6 worm cellular contexts compared by ENCODE assay signal in genomic region chrII:7631677-7632210, ce11.
TF ChIP-seq lines count a peak whose summit lies in the region.

No protein-coding gene starts in this region.

TF ChIP-seq in whole organism, L1 larva, 84 proteins besides CTCF, POLR2A, EP300 and RAD21 (continues in another document):
- no peak for TF ChIP-seq lin-15B (tag; optimal IDR thresholded peaks at IDR 0.05; lab: Kevin White, UChicago)
- no peak for TF ChIP-seq pax-3 (tag; optimal IDR thresholded peaks at IDR 0.05; lab: Kevin White, UChicago)
- TF ChIP-seq ceh-88 (GFP tag; IDR thresholded peaks at IDR 0.05; lab: Robert Waterston, UW), result no peak
- no peak for TF ChIP-seq fkh-4 (tag; optimal IDR thresholded peaks at IDR 0.05; lab: Kevin White, UChicago; ENCODE audit: borderline replicate concordance)
- TF ChIP-seq ama-1 (optimal IDR thresholded peaks at IDR 0.05; lab: Kevin White, UChicago), result no peak
- peak in 1 of 2 experiments; percentile 87 for TF ChIP-seq lsy-2 (tag; optimal IDR thresholded peaks at IDR 0.05; lab: Kevin White, UChicago)
- TF ChIP-seq Y116A8C.19 (tag; optimal IDR thresholded peaks at IDR 0.05; lab: Kevin White, UChicago; ENCODE audit: borderline replicate concordance), result no peak
- no peak for TF ChIP-seq dpl-1 (GFP tag; optimal IDR thresholded peaks at IDR 0.05; lab: Kevin White, UChicago)
- no peak for TF ChIP-seq C34B4.2 (tag; optimal IDR thresholded peaks at IDR 0.05; lab: Kevin White, UChicago)
- no peak for TF ChIP-seq unc-62 (GFP tag; optimal IDR thresholded peaks at IDR 0.05; lab: Kevin White, UChicago)
- no peak for TF ChIP-seq irx-1 (tag; optimal IDR thresholded peaks at IDR 0.05; lab: Kevin White, UChicago)
- TF ChIP-seq xbp-1 (tag; optimal IDR thresholded peaks at IDR 0.05; lab: Kevin White, UChicago), result no peak
- TF ChIP-seq nhr-28 (tag; optimal IDR thresholded peaks at IDR 0.05; lab: Kevin White, UChicago), result no peak
- TF ChIP-seq nhr-47 (tag; optimal IDR thresholded peaks at IDR 0.05; lab: Kevin White, UChicago), result no peak
- TF ChIP-seq nhr-12 (tag; optimal IDR thresholded peaks at IDR 0.05; lab: Kevin White, UChicago), result no peak

TF ChIP-seq in whole organism, L2 larva, 48 proteins besides CTCF, POLR2A, EP300 and RAD21:
- TF ChIP-seq zag-1 (tag; optimal IDR thresholded peaks at IDR 0.05; lab: Kevin White, UChicago) (peak; percentile 7), Y55F3AM.14 (GFP tag; optimal IDR thresholded peaks at IDR 0.05; lab: Kevin White, UChicago) (no peak), lsy-2 (tag; optimal IDR thresholded peaks at IDR 0.05; lab: Kevin White, UChicago) (peak in 1 of 2 experiments; percentile 47), sma-9 (GFP tag; optimal IDR thresholded peaks at IDR 0.05; lab: Kevin White, UChicago) (peak; percentile 11), sma-9 (tag; optimal IDR thresholded peaks at IDR 0.05; lab: Kevin White, UChicago) (no peak), F13H6.1 (tag; optimal IDR thresholded peaks at IDR 0.05; lab: Kevin White, UChicago) (no peak)

TF ChIP-seq in whole organism, L3 larva, 47 proteins besides CTCF, POLR2A, EP300 and RAD21:
- TF ChIP-seq fkh-10 (GFP tag; optimal IDR thresholded peaks at IDR 0.05; lab: Kevin White, UChicago) (peak; percentile 79), nfya-1 (tag; optimal IDR thresholded peaks at IDR 0.05; lab: Kevin White, UChicago; ENCODE audit: insufficient read depth) (peak; percentile 8), unc-39 (tag; optimal IDR thresholded peaks at IDR 0.05; lab: Kevin White, UChicago) (no peak), nhr-43 (tag; optimal IDR thresholded peaks at IDR 0.05; lab: Kevin White, UChicago; ENCODE audit: poor library complexity, severe bottlenecking) (peak; percentile 19)

TF ChIP-seq in whole organism, L4 larva, 104 proteins besides CTCF, POLR2A, EP300 and RAD21:
- TF ChIP-seq hmg-1.1 (GFP tag; IDR thresholded peaks at IDR 0.05; lab: Robert Waterston, UW), result no peak
- TF ChIP-seq madf-9 (GFP tag; conservative IDR thresholded peaks at IDR 0.05; lab: Robert Waterston, UW), result no peak
- no peak for TF ChIP-seq dmd-6 (GFP tag; IDR thresholded peaks at IDR 0.05; lab: Robert Waterston, UW)
- no peak for TF ChIP-seq pha-4 (GFP tag; IDR thresholded peaks at IDR 0.05; lab: Robert Waterston, UW)
- no peak for TF ChIP-seq pha-4 (tag; optimal IDR thresholded peaks at IDR 0.05; lab: Kevin White, UChicago)
- TF ChIP-seq mxl-3 (GFP tag; optimal IDR thresholded peaks at IDR 0.05; lab: Kevin White, UChicago), result no peak
- peak; percentile 79 for TF ChIP-seq fkh-10 (GFP tag; optimal IDR thresholded peaks at IDR 0.05; lab: Kevin White, UChicago)
- TF ChIP-seq lsy-2 (tag; optimal IDR thresholded peaks at IDR 0.05; lab: Kevin White, UChicago), result peak in 1 of 2 experiments; percentile 62
- no peak for TF ChIP-seq Y75B8A.6 (GFP tag; IDR thresholded peaks at IDR 0.05; lab: Robert Waterston, UW)
- TF ChIP-seq nhr-102 (tag; optimal IDR thresholded peaks at IDR 0.05; lab: Kevin White, UChicago), result no peak
- no peak for TF ChIP-seq nhr-42 (GFP tag; IDR thresholded peaks at IDR 0.05; lab: Robert Waterston, UW)
- no peak for TF ChIP-seq mdt-29 (GFP tag; IDR thresholded peaks at IDR 0.05; lab: Robert Waterston, UW)

TF ChIP-seq in whole organism, late embryonic, 69 proteins besides CTCF, POLR2A, EP300 and RAD21:
- no peak for TF ChIP-seq hlh-8 (tag; optimal IDR thresholded peaks at IDR 0.05; lab: Kevin White, UChicago)
- TF ChIP-seq unc-42 (tag; optimal IDR thresholded peaks at IDR 0.05; lab: Kevin White, UChicago), result peak; percentile 59

TF ChIP-seq in whole organism, mixed stage, embryonic, 35 proteins besides CTCF, POLR2A, EP300 and RAD21:
- TF ChIP-seq ces-1 (GFP tag; optimal IDR thresholded peaks at IDR 0.05; lab: Kevin White, UChicago) (peak; percentile 83), drap-1 (GFP tag; optimal IDR thresholded peaks at IDR 0.05; lab: Kevin White, UChicago) (no peak)

Comparison
In these comparisons a context has a peak if more than half of its experiments do, and no peak if none do; other contexts are left out.
1. Of the 29 proteins assayed by ChIP-seq in both whole organism, L4 larva and whole organism, L1 larva: peak only in whole organism, L4 larva: none; only in whole organism, L1 larva: none; in both: fkh-10; in neither: 27; mixed calls (peak in some experiments, not most) for 1.